Worm (Caenorhabditis elegans) whole organism, early embryonic: ENCODE measurements around the gene flp-8.

Source experiments
- B0310.2 ChIP-seq: sonication (generic microtip); optimal IDR thresholded peaks from 2 replicates; lab custom pipeline; 2016; ENCODE audit warnings: mild to moderate bottlenecking, missing genetic modification characterization, missing compliant biosample characterization
- F13C5.2 ChIP-seq: sonication (generic microtip); optimal IDR thresholded peaks from 2 replicates; lab custom pipeline; 2017; ENCODE audit warnings: mild to moderate bottlenecking, missing genetic modification characterization, inconsistent platforms, missing compliant biosample characterization
- aly-1 ChIP-seq: sonication (generic microtip); optimal IDR thresholded peaks from 2 replicates; lab custom pipeline; 2016; ENCODE audit warnings: missing genetic modification characterization, missing compliant biosample characterization
- ama-1 ChIP-seq: fragments of 150-350 bp; optimal IDR thresholded peaks from 2 replicates; lab custom pipeline; 2014
- ceh-13 ChIP-seq: fragments of 200-800 bp; sonication (Bioruptor generic); optimal IDR thresholded peaks from 2 replicates; lab custom pipeline; 2018; ENCODE audit warnings: mild to moderate bottlenecking, missing genetic modification characterization, missing compliant biosample characterization
- ceh-36 ChIP-seq: sonication (generic microtip); optimal IDR thresholded peaks from 2 replicates; lab custom pipeline; 2016; ENCODE audit warnings: missing genetic modification characterization, inconsistent platforms, missing compliant biosample characterization
- ets-7 ChIP-seq: sonication (generic microtip); optimal IDR thresholded peaks from 2 replicates; lab custom pipeline; 2016; ENCODE audit warnings: missing genotype, missing genetic modification characterization, missing compliant biosample characterization
- flt-1 ChIP-seq: fragments of 200-800 bp; sonication (Bioruptor generic); IDR thresholded peaks from 2 replicates; pipeline ENCODE4 v1.3.6; 2022; ENCODE audit warnings: missing genetic modification characterization, missing compliant biosample characterization
- hmbx-1 ChIP-seq: sonication (generic microtip); optimal IDR thresholded peaks from 2 replicates; lab custom pipeline; 2016; ENCODE audit warnings: mild to moderate bottlenecking, missing genetic modification characterization, missing compliant biosample characterization
- hmg-4 ChIP-seq: fragments of 200-800 bp; sonication (Bioruptor generic); optimal IDR thresholded peaks from 2 replicates; lab custom pipeline; 2018; ENCODE audit warnings: mild to moderate bottlenecking, missing genetic modification characterization, missing compliant biosample characterization
- hnd-1 ChIP-seq: sonication (generic microtip); optimal IDR thresholded peaks from 2 replicates; lab custom pipeline; 2016; ENCODE audit warnings: missing genetic modification characterization, missing compliant biosample characterization
- pes-1 ChIP-seq: fragments of 200-800 bp; sonication (Bioruptor generic); IDR thresholded peaks from 2 replicates; pipeline ENCODE4 v1.3.6; 2022; ENCODE audit warnings: missing genetic modification reagents, missing genetic modification characterization, missing compliant biosample characterization
- scrt-1 ChIP-seq: fragments of 200-800 bp; sonication (Bioruptor generic); IDR thresholded peaks from 2 replicates; pipeline ENCODE4 v1.3.6; 2022; ENCODE audit warnings: missing genetic modification characterization, missing compliant biosample characterization
- sea-1 ChIP-seq: fragments of 200-800 bp; sonication (Bioruptor generic); conservative IDR thresholded peaks from 2 replicates; pipeline ENCODE4 v1.3.6; 2022; ENCODE audit warnings: missing genetic modification characterization, missing compliant biosample characterization
- tbx-11 ChIP-seq: fragments of 200-800 bp; sonication (Bioruptor generic); IDR thresholded peaks from 2 replicates; pipeline ENCODE4 v1.3.6; 2022; ENCODE audit warnings: missing genetic modification characterization, missing compliant biosample characterization
- tbx-37 ChIP-seq: fragments of 200-800 bp; sonication (Bioruptor generic); conservative IDR thresholded peaks from 2 replicates; pipeline ENCODE4 v1.3.6; 2022; ENCODE audit warnings: missing genetic modification reagents, missing genetic modification characterization, missing compliant biosample characterization
- tra-4 ChIP-seq: sonication (generic microtip); optimal IDR thresholded peaks from 2 replicates; lab custom pipeline; 2017; ENCODE audit warnings: missing genetic modification characterization, missing compliant biosample characterization

Gene flp-8

ce11 chrX:14900487-14900886 is 19.3 kb downstream of the flp-8 start:
- no peak for TF ChIP-seq flt-1 (GFP tag; lab: Robert Waterston, UW)
- no peak for TF ChIP-seq scrt-1 (GFP tag; lab: Robert Waterston, UW)
- no peak for TF ChIP-seq tra-4 (tag; lab: Kevin White, UChicago)
- no peak for TF ChIP-seq ama-1 (lab: Kevin White, UChicago)
- no peak for TF ChIP-seq ceh-36 (tag; lab: Kevin White, UChicago)
- no peak for TF ChIP-seq hmg-4
- TF ChIP-seq tbx-37 (GFP tag; lab: Robert Waterston, UW), result no peak
- no peak for TF ChIP-seq sea-1 (GFP tag; lab: Robert Waterston, UW)
- TF ChIP-seq ceh-13 (GFP tag; lab: Kevin White, UChicago), result no peak
- no peak for TF ChIP-seq hmbx-1
- no peak for TF ChIP-seq tbx-11 (GFP tag; lab: Robert Waterston, UW)
- no peak for TF ChIP-seq hnd-1 (tag; lab: Kevin White, UChicago)
- no peak for TF ChIP-seq aly-1 (tag; lab: Kevin White, UChicago)
- no peak for TF ChIP-seq ets-7
- no peak for TF ChIP-seq B0310.2

- TF ChIP-seq ama-1 (lab: Kevin White, UChicago), result no peak
- no peak for TF ChIP-seq tbx-11 (GFP tag; lab: Robert Waterston, UW)
- no peak for TF ChIP-seq scrt-1 (GFP tag; lab: Robert Waterston, UW)
- no peak for TF ChIP-seq ceh-13 (GFP tag; lab: Kevin White, UChicago)
- no peak for TF ChIP-seq tra-4 (tag; lab: Kevin White, UChicago)
- TF ChIP-seq hmbx-1, result no peak
- TF ChIP-seq ets-7, result no peak
- TF ChIP-seq sea-1 (GFP tag; lab: Robert Waterston, UW), result no peak
- TF ChIP-seq ceh-36 (tag; lab: Kevin White, UChicago), result no peak
- TF ChIP-seq tbx-37 (GFP tag; lab: Robert Waterston, UW), result no peak
- no peak for TF ChIP-seq F13C5.2 (tag; lab: Kevin White, UChicago)
- TF ChIP-seq flt-1 (GFP tag; lab: Robert Waterston, UW), result no peak
- no peak for TF ChIP-seq pes-1 (GFP tag; lab: Robert Waterston, UW)
- no peak for TF ChIP-seq hnd-1 (tag; lab: Kevin White, UChicago)
- no peak for TF ChIP-seq B0310.2
- TF ChIP-seq aly-1 (tag; lab: Kevin White, UChicago), result no peak
- no peak for TF ChIP-seq hmg-4
Measured at ce11 chrX:14903424-14903823, 22.2 kb downstream of the flp-8 start.

- TF ChIP-seq B0310.2 (no peak), sea-1 (GFP tag; lab: Robert Waterston, UW) (no peak), tra-4 (tag; lab: Kevin White, UChicago) (no peak), hnd-1 (tag; lab: Kevin White, UChicago) (no peak), hmg-4 (no peak), ceh-13 (GFP tag; lab: Kevin White, UChicago) (no peak), tbx-11 (GFP tag; lab: Robert Waterston, UW) (no peak), ceh-36 (tag; lab: Kevin White, UChicago) (no peak), ets-7 (no peak), tbx-37 (GFP tag; lab: Robert Waterston, UW) (no peak), pes-1 (GFP tag; lab: Robert Waterston, UW) (no peak), F13C5.2 (tag; lab: Kevin White, UChicago) (no peak), aly-1 (tag; lab: Kevin White, UChicago) (no peak), flt-1 (GFP tag; lab: Robert Waterston, UW) (no peak), scrt-1 (GFP tag; lab: Robert Waterston, UW) (no peak), ama-1 (lab: Kevin White, UChicago) (no peak), hmbx-1 (no peak)
Measured at ce11 chrX:14905161-14905560, 23.9 kb downstream of the flp-8 start, which contains the start of gene hex-5. Gene hex-5 (minus strand): TSS chrX:14905261.

- TF ChIP-seq hmbx-1 (no peak), tra-4 (tag; lab: Kevin White, UChicago) (no peak), ceh-36 (tag; lab: Kevin White, UChicago) (no peak), flt-1 (GFP tag; lab: Robert Waterston, UW) (no peak), scrt-1 (GFP tag; lab: Robert Waterston, UW) (no peak), hmg-4 (no peak), tbx-11 (GFP tag; lab: Robert Waterston, UW) (no peak)
Measured at ce11 chrX:14907257-14907801, 26.1 kb downstream of the flp-8 start.

ce11 chrX:14910689-14911088 is 29.5 kb downstream of the flp-8 start:
- TF ChIP-seq F13C5.2 (tag; lab: Kevin White, UChicago) (no peak), aly-1 (tag; lab: Kevin White, UChicago) (no peak), scrt-1 (GFP tag; lab: Robert Waterston, UW) (no peak), ama-1 (lab: Kevin White, UChicago) (no peak), ets-7 (no peak), tbx-37 (GFP tag; lab: Robert Waterston, UW) (no peak), hnd-1 (tag; lab: Kevin White, UChicago) (no peak), ceh-36 (tag; lab: Kevin White, UChicago) (no peak), flt-1 (GFP tag; lab: Robert Waterston, UW) (no peak), sea-1 (GFP tag; lab: Robert Waterston, UW) (no peak), tbx-11 (GFP tag; lab: Robert Waterston, UW) (no peak), pes-1 (GFP tag; lab: Robert Waterston, UW) (no peak), B0310.2 (no peak), hmbx-1 (no peak), hmg-4 (no peak), tra-4 (tag; lab: Kevin White, UChicago) (no peak)

ce11 chrX:14916767-14917166 is 35.5 kb downstream of the flp-8 start:
- TF ChIP-seq ceh-36 (tag; lab: Kevin White, UChicago) (no peak), ceh-13 (GFP tag; lab: Kevin White, UChicago) (no peak), ets-7 (no peak), sea-1 (GFP tag; lab: Robert Waterston, UW) (no peak), flt-1 (GFP tag; lab: Robert Waterston, UW) (no peak), tbx-37 (GFP tag; lab: Robert Waterston, UW) (no peak), tra-4 (tag; lab: Kevin White, UChicago) (no peak), ama-1 (lab: Kevin White, UChicago) (no peak), pes-1 (GFP tag; lab: Robert Waterston, UW) (no peak), B0310.2 (no peak), tbx-11 (GFP tag; lab: Robert Waterston, UW) (no peak), hmg-4 (no peak), aly-1 (tag; lab: Kevin White, UChicago) (no peak), hnd-1 (tag; lab: Kevin White, UChicago) (no peak), scrt-1 (GFP tag; lab: Robert Waterston, UW) (no peak)
